Worm (Caenorhabditis elegans) whole organism, L1 larva: Measurements from ENCODE around the gene nep-1.

Source experiments
- C16A3.4 ChIP-seq: fragments of 150-350 bp; optimal IDR thresholded peaks from 2 replicates; lab custom pipeline; 2014; ENCODE audit warnings: missing biosample characterization, missing genetic modification characterization
- aha-1 ChIP-seq: fragments of 150-350 bp; optimal IDR thresholded peaks from 2 replicates; lab custom pipeline; 2014; ENCODE audit warnings: missing biosample characterization, missing genetic modification characterization
- blmp-1 ChIP-seq: fragments of 150-350 bp; optimal IDR thresholded peaks from 2 replicates; lab custom pipeline; 2014; ENCODE audit warnings: missing biosample characterization, missing genetic modification characterization
- dpl-1 ChIP-seq, 3 experiments: fragments of 150-350 bp in 2 of 3; sonication (generic microtip) in 1 of 3; optimal IDR thresholded peaks; 2 replicates each; lab custom pipeline; 2014 to 2017; ENCODE audit warnings: missing biosample characterization in 3 of 3, missing genetic modification characterization in 3 of 3, missing genetic modification reagents in 3 of 3
- efl-1 ChIP-seq, 4 experiments: fragments of 150-350 bp; optimal IDR thresholded peaks in 3 of 4; peaks in 1 of 4; 1 replicate in 1 of 4; 2 replicates in 3 of 4; lab custom pipeline; 2014; ENCODE audit warnings: missing biosample characterization in 2 of 4, missing genetic modification characterization in 2 of 4, missing genetic modification reagents in 2 of 4
- egl-27 ChIP-seq, 2 experiments: fragments of 150-350 bp in 1 of 2; sonication (generic microtip); optimal IDR thresholded peaks; 3 replicates each; lab custom pipeline; 2017 to 2018; ENCODE audit warnings: missing biosample characterization in 2 of 2, missing genetic modification characterization in 2 of 2, missing genetic modification reagents in 2 of 2
- elt-3 ChIP-seq, 6 experiments: fragments of 150-350 bp in 1 of 6; sonication (generic microtip); optimal IDR thresholded peaks; 2 replicates each; lab custom pipeline; 2017 to 2018; ENCODE audit warnings: missing biosample characterization in 6 of 6, missing genetic modification characterization in 6 of 6, inconsistent platforms in 1 of 6
- fkh-10 ChIP-seq: sonication (generic microtip); optimal IDR thresholded peaks from 2 replicates; lab custom pipeline; 2017; ENCODE audit warnings: missing biosample characterization, missing genetic modification reagents, missing genetic modification characterization
- fos-1 ChIP-seq: fragments of 150-350 bp; optimal IDR thresholded peaks from 2 replicates; lab custom pipeline; 2014; ENCODE audit warnings: missing biosample characterization, missing genetic modification characterization
- grh-1 ChIP-seq: fragments of 200-800 bp; sonication (Bioruptor generic); IDR thresholded peaks from 2 replicates; pipeline ENCODE4 v1.3.6; 2022; ENCODE audit warnings: missing genetic modification reagents, missing genetic modification characterization, missing compliant biosample characterization
- hlh-17 ChIP-seq: fragments of 200-800 bp; sonication (Bioruptor generic); optimal IDR thresholded peaks from 2 replicates; lab custom pipeline; 2018; ENCODE audit warnings: missing genetic modification characterization, mild to moderate bottlenecking, missing compliant biosample characterization, moderate library complexity, borderline replicate concordance
- hlh-4 ChIP-seq: sonication (generic microtip); optimal IDR thresholded peaks from 2 replicates; lab custom pipeline; 2016; ENCODE audit warnings: mild to moderate bottlenecking, missing genetic modification characterization, missing compliant biosample characterization
- hpl-2 ChIP-seq: fragments of 150-350 bp; optimal IDR thresholded peaks from 2 replicates; lab custom pipeline; 2014; ENCODE audit warnings: missing biosample characterization, missing genetic modification reagents, missing genetic modification characterization
- isw-1 ChIP-seq: fragments of 200-800 bp; sonication (Bioruptor generic); IDR thresholded peaks from 2 replicates; pipeline ENCODE4 v1.3.6; 2022; ENCODE audit warnings: missing genetic modification characterization, missing compliant biosample characterization
- jun-1 ChIP-seq: fragments of 150-350 bp; optimal IDR thresholded peaks from 2 replicates; lab custom pipeline; 2014; ENCODE audit warnings: missing biosample characterization, missing genetic modification reagents, missing genetic modification characterization
- lin-13 ChIP-seq: fragments of 150-350 bp; optimal IDR thresholded peaks from 2 replicates; lab custom pipeline; 2014; ENCODE audit warnings: missing biosample characterization, missing genetic modification reagents, missing genetic modification characterization
- lin-14 ChIP-seq: fragments of 200-800 bp; sonication (Bioruptor generic); optimal IDR thresholded peaks from 2 replicates; lab custom pipeline; 2018; ENCODE audit warnings: mild to moderate bottlenecking, missing genetic modification characterization, moderate library complexity, missing compliant biosample characterization
- lin-35 ChIP-seq, 2 experiments: fragments of 150-350 bp; optimal IDR thresholded peaks; 2 replicates each; lab custom pipeline; 2014; ENCODE audit warnings: missing biosample characterization in 2 of 2, missing genetic modification characterization in 2 of 2, missing genetic modification reagents in 2 of 2
- lir-3 ChIP-seq: sonication (generic microtip); optimal IDR thresholded peaks from 2 replicates; lab custom pipeline; 2016; ENCODE audit warnings: mild to moderate bottlenecking, missing genetic modification characterization, moderate library complexity, missing compliant biosample characterization; ENCODE audit not compliant: poor library complexity
- lsy-2 ChIP-seq, 2 experiments: fragments of 150-350 bp; optimal IDR thresholded peaks; 2 replicates each; lab custom pipeline; 2014; ENCODE audit warnings: missing biosample characterization in 2 of 2, missing genetic modification characterization in 2 of 2
- mdl-1 ChIP-seq, 2 experiments: fragments of 150-350 bp; optimal IDR thresholded peaks; 2 replicates each; lab custom pipeline; 2014 to 2017; ENCODE audit warnings: missing biosample characterization in 2 of 2, missing genetic modification characterization in 2 of 2, inconsistent platforms in 1 of 2
- mep-1 ChIP-seq: fragments of 150-350 bp; optimal IDR thresholded peaks from 2 replicates; lab custom pipeline; 2014; ENCODE audit warnings: missing biosample characterization, missing genetic modification characterization
- nhr-11 ChIP-seq: fragments of 150-350 bp; optimal IDR thresholded peaks from 2 replicates; lab custom pipeline; 2014; ENCODE audit warnings: missing biosample characterization, missing genetic modification characterization
- nhr-19 ChIP-seq: fragments of 200-800 bp; sonication (Bioruptor generic); conservative IDR thresholded peaks from 2 replicates; pipeline ENCODE4 v1.3.6; 2022; ENCODE audit warnings: missing genetic modification characterization, missing compliant biosample characterization
- nhr-20 ChIP-seq: sonication (generic microtip); optimal IDR thresholded peaks from 2 replicates; lab custom pipeline; 2016; ENCODE audit warnings: mild to moderate bottlenecking, missing genetic modification characterization, missing compliant biosample characterization
- nhr-28 ChIP-seq: fragments of 150-350 bp; optimal IDR thresholded peaks from 2 replicates; lab custom pipeline; 2014; ENCODE audit warnings: missing biosample characterization, missing genetic modification characterization
- nhr-47 ChIP-seq: sonication (generic microtip); optimal IDR thresholded peaks from 2 replicates; lab custom pipeline; 2016; ENCODE audit warnings: mild to moderate bottlenecking, missing genetic modification characterization, moderate library complexity, missing compliant biosample characterization
- nhr-71 ChIP-seq: sonication (generic microtip); optimal IDR thresholded peaks from 2 replicates; lab custom pipeline; 2016; ENCODE audit warnings: mild to moderate bottlenecking, missing genetic modification characterization, moderate library complexity, missing compliant biosample characterization
- nhr-85 ChIP-seq: sonication (generic microtip); peaks from one replicate; lab custom pipeline; 2016; ENCODE audit warnings: missing genetic modification characterization, inconsistent platforms, missing compliant biosample characterization
- nhr-90 ChIP-seq: sonication (generic microtip); optimal IDR thresholded peaks from 2 replicates; lab custom pipeline; 2016; ENCODE audit warnings: mild to moderate bottlenecking, missing genetic modification characterization, missing compliant biosample characterization; ENCODE audit not compliant: poor library complexity
- pax-3 ChIP-seq: fragments of 200-800 bp; sonication (Bioruptor generic); optimal IDR thresholded peaks from 2 replicates; lab custom pipeline; 2018; ENCODE audit warnings: mild to moderate bottlenecking, missing genetic modification characterization, moderate library complexity, missing compliant biosample characterization
- rnt-1 ChIP-seq: sonication (generic microtip); optimal IDR thresholded peaks from 2 replicates; lab custom pipeline; 2016; ENCODE audit warnings: mild to moderate bottlenecking, missing genetic modification characterization, moderate library complexity, missing compliant biosample characterization
- snu-23 ChIP-seq: sonication (generic microtip); optimal IDR thresholded peaks from 2 replicates; lab custom pipeline; 2016; ENCODE audit warnings: missing genetic modification characterization, missing compliant biosample characterization
- tbx-2 ChIP-seq: sonication (generic microtip); optimal IDR thresholded peaks from 2 replicates; lab custom pipeline; 2016; ENCODE audit warnings: missing genetic modification characterization, missing compliant biosample characterization
- unc-130 ChIP-seq: fragments of 150-350 bp; optimal IDR thresholded peaks from 2 replicates; lab custom pipeline; 2017; ENCODE audit warnings: missing biosample characterization, missing genetic modification characterization, inconsistent platforms
- unc-62 ChIP-seq: fragments of 150-350 bp; optimal IDR thresholded peaks from 2 replicates; lab custom pipeline; 2014; ENCODE audit warnings: missing biosample characterization, missing genetic modification reagents, missing genetic modification characterization
- unc-86 ChIP-seq: sonication (generic microtip); optimal IDR thresholded peaks from 2 replicates; lab custom pipeline; 2016; ENCODE audit warnings: missing genetic modification characterization, missing compliant biosample characterization
- xbp-1 ChIP-seq: sonication (generic microtip); optimal IDR thresholded peaks from 2 replicates; lab custom pipeline; 2016; ENCODE audit warnings: missing genetic modification characterization, missing compliant biosample characterization

The nep-1 gene

ce11 chrII:11642736-11643135 is 14.2 kb downstream of the nep-1 start:
- TF ChIP-seq nhr-71 (no peak), blmp-1 (no peak), aha-1 (no peak), xbp-1 (tag; lab: Kevin White, UChicago) (no peak), unc-86 (tag; lab: Kevin White, UChicago) (no peak), C16A3.4 (no peak), pax-3 (tag; lab: Kevin White, UChicago) (no peak), hpl-2 (GFP tag; lab: Kevin White, UChicago) (no peak)

DNA sequence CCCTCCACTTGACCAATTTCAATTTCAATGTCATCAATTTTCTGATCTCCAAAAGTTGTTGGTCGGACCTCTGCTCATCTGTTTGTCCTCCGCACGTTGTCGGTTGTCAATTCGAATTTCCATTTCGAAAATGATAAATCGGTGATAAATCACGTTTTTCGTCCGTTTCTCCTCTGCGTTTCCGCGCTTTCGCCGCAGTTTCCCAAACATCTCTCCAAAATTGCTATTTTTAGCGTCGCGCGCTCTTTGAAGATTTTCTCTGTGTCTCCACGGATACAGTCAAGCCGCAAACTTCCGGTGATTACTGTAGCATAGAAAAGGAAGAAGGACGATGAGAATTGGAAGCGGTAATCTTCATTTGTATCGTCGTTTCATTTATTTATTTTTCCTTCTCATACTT is 15.0 kb downstream of the nep-1 start:
- no peak for TF ChIP-seq jun-1 (tag; lab: Kevin White, UChicago)
- no peak for TF ChIP-seq mep-1 (tag; lab: Kevin White, UChicago)
- peak; percentile 59 for TF ChIP-seq snu-23 (GFP tag; lab: Kevin White, UChicago)
- peak; percentile 97 for TF ChIP-seq nhr-85 (tag; lab: Kevin White, UChicago)
- TF ChIP-seq lir-3 (tag; lab: Kevin White, UChicago) = no peak
- peak; percentile 82 for TF ChIP-seq nhr-71
- TF ChIP-seq isw-1 = no peak
- peak in 1 of 2 experiments; percentile 61 for TF ChIP-seq lin-35 (GFP tag; optimal IDR thresholded peaks at IDR 0.05; lab: Kevin White, UChicago)
- TF ChIP-seq mdl-1 (tag; optimal IDR thresholded peaks at IDR 0.05; lab: Kevin White, UChicago) = peak in 1 of 2 experiments; percentile 73
- TF ChIP-seq fos-1 (tag; lab: Kevin White, UChicago) = peak; percentile 23
- peak; percentile 81 for TF ChIP-seq nhr-20 (tag; lab: Kevin White, UChicago)
- no peak for TF ChIP-seq fkh-10 (GFP tag; lab: Kevin White, UChicago)
- peak in 3 of 6 experiments; percentile 26 to 60 (median 59) for TF ChIP-seq elt-3 (tag; optimal IDR thresholded peaks at IDR 0.05; lab: Kevin White, UChicago)
- peak; percentile 49 for TF ChIP-seq nhr-19 (GFP tag; lab: Robert Waterston, UW)
- TF ChIP-seq efl-1 (optimal IDR thresholded peaks at IDR 0.05; lab: Kevin White, UChicago) = no peak
- TF ChIP-seq efl-1 (GFP tag; optimal IDR thresholded peaks at IDR 0.05 in 1 of 2; lab: Kevin White, UChicago) = peak in 1 of 2 experiments; percentile 92
- no peak for TF ChIP-seq hlh-4 (tag; lab: Kevin White, UChicago)
- peak; percentile 39 to 85 for TF ChIP-seq lsy-2 (tag; optimal IDR thresholded peaks at IDR 0.05; lab: Kevin White, UChicago)
- TF ChIP-seq lin-14 (GFP tag; lab: Kevin White, UChicago) = peak; percentile 71
- TF ChIP-seq unc-62 (GFP tag; lab: Kevin White, UChicago) = peak; percentile 3
- peak in 1 of 3 experiments; percentile 2 for TF ChIP-seq dpl-1 (GFP tag; optimal IDR thresholded peaks at IDR 0.05; lab: Kevin White, UChicago)
- no peak for TF ChIP-seq rnt-1 (tag; lab: Kevin White, UChicago)
- peak; percentile 57 for TF ChIP-seq unc-130 (tag; lab: Kevin White, UChicago)
- peak; percentile 80 for TF ChIP-seq tbx-2 (tag; lab: Kevin White, UChicago)
- TF ChIP-seq nhr-47 (tag; lab: Kevin White, UChicago) = peak; percentile 56
- peak; percentile 84 for TF ChIP-seq blmp-1
- peak; percentile 59 for TF ChIP-seq grh-1 (GFP tag; lab: Robert Waterston, UW)
- no peak for TF ChIP-seq egl-27 (tag; optimal IDR thresholded peaks at IDR 0.05; lab: Kevin White, UChicago)
- peak; percentile 79 for TF ChIP-seq nhr-90 (tag; lab: Kevin White, UChicago)
- no peak for TF ChIP-seq nhr-11

ce11 chrII:11637817-11638216 is 19.2 kb downstream of the nep-1 start:
- no peak for TF ChIP-seq lin-13 (GFP tag; lab: Kevin White, UChicago)
- no peak for TF ChIP-seq hlh-17 (GFP tag; lab: Kevin White, UChicago)
- TF ChIP-seq nhr-28 (tag; lab: Kevin White, UChicago) = no peak
- no peak for TF ChIP-seq elt-3 (tag; optimal IDR thresholded peaks at IDR 0.05; lab: Kevin White, UChicago)
- no peak for TF ChIP-seq nhr-71
- no peak for TF ChIP-seq efl-1 (optimal IDR thresholded peaks at IDR 0.05; lab: Kevin White, UChicago)
- TF ChIP-seq efl-1 (GFP tag; optimal IDR thresholded peaks at IDR 0.05 in 1 of 2; lab: Kevin White, UChicago) = peak in 1 of 2 experiments; percentile 58
